Worm (Caenorhabditis elegans): Measurements from ENCODE around the gene gpd-3.
A peak's percentile ranks its signal among the peaks of the same experiment; 100 is the strongest.

The gpd-3 gene

ce11 chrX:3114306-3115133 lies 1.4 kb upstream of the gpd-3 start, which contains the start of gene gpd-2 (continued):
- TF ChIP-seq R02D3.7 (tag; optimal IDR thresholded peaks at IDR 0.05) (no peak), ztf-4 (tag; optimal IDR thresholded peaks at IDR 0.05) (no peak), ceh-16 (tag; optimal IDR thresholded peaks at IDR 0.05) (no peak), lin-11 (tag; optimal IDR thresholded peaks at IDR 0.05) (no peak), nhr-21 (tag; optimal IDR thresholded peaks at IDR 0.05) (no peak), peb-1 (tag; optimal IDR thresholded peaks at IDR 0.05) (no peak), nhr-237 (tag; optimal IDR thresholded peaks at IDR 0.05) (no peak), nhr-6 (tag; optimal IDR thresholded peaks at IDR 0.05) (peak; percentile 33), sma-3 (GFP tag; optimal IDR thresholded peaks at IDR 0.05) (no peak), nhr-23 (tag; optimal IDR thresholded peaks at IDR 0.05) (no peak), lsy-2 (tag; optimal IDR thresholded peaks at IDR 0.05) (peak in 1 of 2 experiments; percentile 37), crh-2 (tag; optimal IDR thresholded peaks at IDR 0.05) (no peak), fos-1 (tag; optimal IDR thresholded peaks at IDR 0.05) (peak; percentile 31), gmeb-1 (tag; optimal IDR thresholded peaks at IDR 0.05) (no peak), lin-39 (tag; optimal IDR thresholded peaks at IDR 0.05) (no peak), zag-1 (tag; optimal IDR thresholded peaks at IDR 0.05) (no peak), unc-55 (GFP tag; optimal IDR thresholded peaks at IDR 0.05) (peak; percentile 74), aly-2 (tag; optimal IDR thresholded peaks at IDR 0.05) (no peak)

ce11 chrX:3111687-3112086 lies 1.5 kb downstream of the gpd-3 start:
- TF ChIP-seq nhr-25 (tag; optimal IDR thresholded peaks at IDR 0.05), result peak; percentile 61
- peak; percentile 74 for TF ChIP-seq nhr-11 (tag; optimal IDR thresholded peaks at IDR 0.05)
- peak; percentile 45 for TF ChIP-seq F13H6.1 (tag; optimal IDR thresholded peaks at IDR 0.05)
- no peak for TF ChIP-seq dmd-4 (tag; optimal IDR thresholded peaks at IDR 0.05)
- TF ChIP-seq ztf-1 (GFP tag; conservative IDR thresholded peaks at IDR 0.05), result no peak
- no peak for TF ChIP-seq unc-62 (GFP tag; optimal IDR thresholded peaks at IDR 0.05)
- peak; percentile 95 for TF ChIP-seq ama-1 (optimal IDR thresholded peaks at IDR 0.05)
- TF ChIP-seq ZK546.5 (tag; optimal IDR thresholded peaks at IDR 0.05), result no peak
- no peak for TF ChIP-seq nhr-237 (tag; optimal IDR thresholded peaks at IDR 0.05)
- TF ChIP-seq nhr-21 (tag; optimal IDR thresholded peaks at IDR 0.05), result peak; percentile 58
- no peak for TF ChIP-seq mdl-1 (tag; optimal IDR thresholded peaks at IDR 0.05)
- no peak for TF ChIP-seq ztf-11 (tag; optimal IDR thresholded peaks at IDR 0.05)
- no peak for TF ChIP-seq zag-1 (tag; optimal IDR thresholded peaks at IDR 0.05)
- TF ChIP-seq blmp-1 (tag; optimal IDR thresholded peaks at IDR 0.05; ENCODE audit: insufficient read depth), result peak; percentile 23
- TF ChIP-seq crh-2 (tag; optimal IDR thresholded peaks at IDR 0.05), result peak; percentile 67
- TF ChIP-seq fos-1 (tag; optimal IDR thresholded peaks at IDR 0.05), result no peak
- peak; percentile 80 for TF ChIP-seq sma-9 (GFP tag; optimal IDR thresholded peaks at IDR 0.05)
- TF ChIP-seq sma-9 (tag; optimal IDR thresholded peaks at IDR 0.05), result no peak
- TF ChIP-seq lin-39 (tag; optimal IDR thresholded peaks at IDR 0.05), result no peak
- TF ChIP-seq alr-1 (tag; optimal IDR thresholded peaks at IDR 0.05), result no peak
- TF ChIP-seq egl-27 (tag; optimal IDR thresholded peaks at IDR 0.05), result peak; percentile 15
- no peak for TF ChIP-seq nhr-23 (tag; optimal IDR thresholded peaks at IDR 0.05)
- no peak for TF ChIP-seq gmeb-1 (tag; optimal IDR thresholded peaks at IDR 0.05)
- TF ChIP-seq ceh-16 (tag; optimal IDR thresholded peaks at IDR 0.05), result no peak
- TF ChIP-seq Y55F3AM.14 (GFP tag; optimal IDR thresholded peaks at IDR 0.05), result no peak
- TF ChIP-seq R02D3.7 (tag; optimal IDR thresholded peaks at IDR 0.05), result no peak
- no peak for TF ChIP-seq nhr-12 (tag; optimal IDR thresholded peaks at IDR 0.05)
- TF ChIP-seq ztf-4 (tag; optimal IDR thresholded peaks at IDR 0.05), result peak; percentile 70
- peak; percentile 21 for TF ChIP-seq snpc-4 (tag; optimal IDR thresholded peaks at IDR 0.05)
- TF ChIP-seq nhr-6 (tag; optimal IDR thresholded peaks at IDR 0.05), result peak; percentile 60
- peak; percentile 87 for TF ChIP-seq nhr-129 (tag; optimal IDR thresholded peaks at IDR 0.05)
- no peak for TF ChIP-seq nhr-10 (tag; optimal IDR thresholded peaks at IDR 0.05)
- TF ChIP-seq sem-4 (tag; optimal IDR thresholded peaks at IDR 0.05), result peak; percentile 13
- TF ChIP-seq unc-55 (GFP tag; optimal IDR thresholded peaks at IDR 0.05), result peak; percentile 15
- no peak for TF ChIP-seq mab-5 (tag; optimal IDR thresholded peaks at IDR 0.05)
- peak; percentile 74 for TF ChIP-seq lin-13 (GFP tag; optimal IDR thresholded peaks at IDR 0.05)
- no peak for TF ChIP-seq aly-2 (tag; optimal IDR thresholded peaks at IDR 0.05)
- TF ChIP-seq elt-3 (tag; optimal IDR thresholded peaks at IDR 0.05), result no peak
- TF ChIP-seq sma-3 (GFP tag; optimal IDR thresholded peaks at IDR 0.05), result peak; percentile 71
- no peak for TF ChIP-seq ceh-82 (tag; optimal IDR thresholded peaks at IDR 0.05)
- no peak for TF ChIP-seq unc-39 (tag; optimal IDR thresholded peaks at IDR 0.05)
- no peak for TF ChIP-seq skn-1 (tag; optimal IDR thresholded peaks at IDR 0.05)
- TF ChIP-seq lsy-2 (tag; optimal IDR thresholded peaks at IDR 0.05), result peak in 1 of 2 experiments; percentile 42
- no peak for TF ChIP-seq mbf-1 (tag; optimal IDR thresholded peaks at IDR 0.05)
- no peak for TF ChIP-seq peb-1 (tag; optimal IDR thresholded peaks at IDR 0.05)
- TF ChIP-seq nhr-77 (tag; optimal IDR thresholded peaks at IDR 0.05), result no peak
- TF ChIP-seq elt-1 (tag; optimal IDR thresholded peaks at IDR 0.05), result no peak
- TF ChIP-seq C34F6.9 (tag; optimal IDR thresholded peaks at IDR 0.05), result no peak
- no peak for TF ChIP-seq lin-11 (tag; optimal IDR thresholded peaks at IDR 0.05)

Data from whole organism, L2 larva.